Worm (Caenorhabditis elegans): ENCODE results near the gene srw-86.

- TF ChIP-seq lsy-2 (tag; optimal IDR thresholded peaks at IDR 0.05) (no peak), ces-1 (GFP tag; optimal IDR thresholded peaks at IDR 0.05) (no peak)
These were observed 5.8 kb downstream of the srw-86 start, which contains the start of gene C25F9.8 for ce11 chrV:19394750-19395149.
